Worm (Caenorhabditis elegans): ENCODE data around the gene C29E4.14.

DNA sequence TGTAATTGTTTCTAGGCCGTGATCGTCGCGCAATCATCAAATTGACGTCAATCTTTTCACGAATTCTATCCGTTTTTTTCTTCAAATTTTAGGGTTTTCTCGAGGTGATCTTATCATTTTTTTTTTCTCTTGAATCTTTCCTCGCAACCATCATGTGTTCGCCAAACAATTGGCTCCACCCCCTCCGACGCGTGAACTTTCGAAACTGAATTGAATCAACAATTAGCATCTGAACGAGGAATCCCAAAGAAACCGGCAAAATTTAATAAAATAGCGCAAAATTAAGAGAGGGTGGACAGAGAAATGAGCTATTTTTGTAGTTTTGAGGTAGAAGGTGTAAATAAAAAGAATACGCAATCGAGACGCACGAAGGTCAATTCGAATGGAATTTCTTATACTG is 47.1 kb upstream of the C29E4.14 start:
- TF ChIP-seq unc-62 (GFP tag; optimal IDR thresholded peaks at IDR 0.05) (no peak), nhr-77 (tag; optimal IDR thresholded peaks at IDR 0.05) (no peak), dmd-4 (tag; optimal IDR thresholded peaks at IDR 0.05) (no peak), unc-39 (tag; optimal IDR thresholded peaks at IDR 0.05) (no peak)

Data from whole organism, L2 larva.